Worm (Caenorhabditis elegans) whole organism, L4 larva: ENCODE measurements around the gene R02E4.2.

Experiments
- F10B5.3 ChIP-seq: sonication (generic microtip); optimal IDR thresholded peaks from 2 replicates; lab custom pipeline; 2016; ENCODE audit warnings: mild to moderate bottlenecking, missing genetic modification characterization, missing compliant biosample characterization
- F44E2.7 ChIP-seq: fragments of 200-800 bp; sonication (Bioruptor generic); IDR thresholded peaks from 2 replicates; pipeline ENCODE4 v2.1.2; 2022; ENCODE audit warnings: missing genetic modification characterization, missing compliant biosample characterization
- T26A8.4 ChIP-seq: fragments of 200-800 bp; sonication (Bioruptor generic); IDR thresholded peaks from 2 replicates; pipeline ENCODE4 v1.3.6; 2022; ENCODE audit warnings: missing genetic modification characterization, missing compliant biosample characterization
- Y105C5A.15 ChIP-seq: fragments of 200-800 bp; sonication (Bioruptor generic); IDR thresholded peaks from 2 replicates; pipeline ENCODE4 v1.3.6; 2022; ENCODE audit warnings: missing genetic modification characterization, missing compliant biosample characterization
- aha-1 ChIP-seq: fragments of 150-350 bp; peaks from one replicate; lab custom pipeline; 2014; ENCODE audit warnings: missing biosample characterization, missing genetic modification characterization
- arid-1 ChIP-seq: fragments of 200-800 bp; sonication (Bioruptor generic); conservative IDR thresholded peaks from 2 replicates; pipeline ENCODE4 v1.3.6; 2022; ENCODE audit warnings: missing genetic modification reagents, missing genetic modification characterization, missing compliant biosample characterization
- attf-4 ChIP-seq: sonication (generic microtip); optimal IDR thresholded peaks from 3 replicates; lab custom pipeline; 2017; ENCODE audit warnings: missing biosample characterization, missing genetic modification characterization
- cey-2 ChIP-seq: sonication (generic microtip); optimal IDR thresholded peaks from 3 replicates; lab custom pipeline; 2017; ENCODE audit warnings: missing genetic modification characterization, mild to moderate bottlenecking, missing compliant biosample characterization, antibody characterized with exemption, borderline replicate concordance; ENCODE audit not compliant: insufficient read depth
- daf-12 ChIP-seq: fragments of 150-350 bp; optimal IDR thresholded peaks from 2 replicates; lab custom pipeline; 2014; ENCODE audit warnings: missing biosample characterization, missing genetic modification reagents, missing genetic modification characterization
- daf-16 ChIP-seq, 3 experiments: sonication (generic microtip); optimal IDR thresholded peaks; 2 replicates each; lab custom pipeline; 2016 to 2017; ENCODE audit warnings: missing genetic modification characterization in 3 of 3, missing genetic modification reagents in 3 of 3, mild to moderate bottlenecking in 2 of 3, missing compliant biosample characterization in 2 of 3, missing biosample characterization in 1 of 3, moderate library complexity in 1 of 3
- dmd-6 ChIP-seq: fragments of 200-800 bp; sonication (Bioruptor generic); IDR thresholded peaks from 2 replicates; pipeline ENCODE4 v1.3.6; 2022; ENCODE audit warnings: missing genetic modification reagents, missing genetic modification characterization, missing compliant biosample characterization
- dve-1 ChIP-seq: sonication (generic microtip); optimal IDR thresholded peaks from 2 replicates; lab custom pipeline; 2017; ENCODE audit warnings: antibody characterized with exemption, mild to moderate bottlenecking, missing genetic modification characterization, missing compliant biosample characterization; ENCODE audit not compliant: insufficient read depth
- hif-1 ChIP-seq, 2 experiments: sonication (generic microtip); optimal IDR thresholded peaks; 2 replicates each; lab custom pipeline; 2016 to 2017; ENCODE audit warnings: missing compliant biosample characterization in 2 of 2, missing genetic modification characterization in 2 of 2, missing genetic modification reagents in 2 of 2, missing genotype in 2 of 2, mild to moderate bottlenecking in 1 of 2
- hlh-11 ChIP-seq: fragments of 200-800 bp; sonication (Bioruptor generic); optimal IDR thresholded peaks from 2 replicates; lab custom pipeline; 2018; ENCODE audit warnings: mild to moderate bottlenecking, missing genetic modification characterization, missing compliant biosample characterization
- hlh-30 ChIP-seq: sonication (generic microtip); optimal IDR thresholded peaks from 2 replicates; lab custom pipeline; 2017; ENCODE audit warnings: antibody characterized with exemption, mild to moderate bottlenecking, missing genetic modification characterization, missing compliant biosample characterization; ENCODE audit not compliant: insufficient read depth
- lin-1 ChIP-seq: fragments of 200-800 bp; sonication (Bioruptor generic); IDR thresholded peaks from 2 replicates; pipeline ENCODE4 v1.3.6; 2022; ENCODE audit warnings: missing genetic modification reagents, missing genetic modification characterization, missing compliant biosample characterization
- lsy-2 ChIP-seq, 2 experiments: fragments of 150-350 bp in 1 of 2; sonication (generic microtip) in 1 of 2; optimal IDR thresholded peaks; 2 replicates each; lab custom pipeline; 2014 to 2017; ENCODE audit warnings: missing biosample characterization in 2 of 2, missing genetic modification characterization in 2 of 2
- madf-5 ChIP-seq, 2 experiments: fragments of 200-800 bp; sonication (Bioruptor generic); IDR thresholded peaks; 2 replicates each; pipeline ENCODE4 v1.3.6; 2022; ENCODE audit warnings: missing compliant biosample characterization in 2 of 2, missing genetic modification characterization in 2 of 2
- mdl-1 ChIP-seq, 2 experiments: fragments of 150-350 bp in 1 of 2; sonication (generic microtip) in 1 of 2; optimal IDR thresholded peaks; 2 replicates each; lab custom pipeline; 2014 to 2017; ENCODE audit warnings: missing biosample characterization in 2 of 2, missing genetic modification characterization in 2 of 2
- mep-1 ChIP-seq: fragments of 150-350 bp; sonication (generic microtip); optimal IDR thresholded peaks from 3 replicates; lab custom pipeline; 2014; ENCODE audit warnings: missing biosample characterization, missing genetic modification characterization
- mes-2 ChIP-seq: sonication (generic microtip); optimal IDR thresholded peaks from 2 replicates; lab custom pipeline; 2016; ENCODE audit warnings: missing genotype, mild to moderate bottlenecking, missing genetic modification characterization, missing compliant biosample characterization; ENCODE audit not compliant: poor library complexity, severe bottlenecking
- mxl-3 ChIP-seq: fragments of 200-800 bp; sonication (Bioruptor generic); optimal IDR thresholded peaks from 2 replicates; lab custom pipeline; 2018; ENCODE audit warnings: mild to moderate bottlenecking, missing genetic modification characterization, missing compliant biosample characterization
- nhr-10 ChIP-seq: fragments of 150-350 bp; optimal IDR thresholded peaks from 2 replicates; lab custom pipeline; 2014; ENCODE audit warnings: missing biosample characterization, missing genetic modification characterization
- nhr-102 ChIP-seq: sonication (generic microtip); optimal IDR thresholded peaks from 2 replicates; lab custom pipeline; 2016; ENCODE audit warnings: mild to moderate bottlenecking, missing genetic modification characterization, moderate library complexity, missing compliant biosample characterization
- nhr-111 ChIP-seq: fragments of 200-800 bp; sonication (Bioruptor generic); optimal IDR thresholded peaks from 2 replicates; lab custom pipeline; 2018; ENCODE audit warnings: mild to moderate bottlenecking, missing genetic modification characterization, missing compliant biosample characterization
- nhr-25 ChIP-seq: sonication (generic microtip); optimal IDR thresholded peaks from 2 replicates; lab custom pipeline; 2017; ENCODE audit warnings: missing genetic modification characterization, mild to moderate bottlenecking, missing compliant biosample characterization, antibody characterized with exemption, moderate library complexity, borderline replicate concordance; ENCODE audit not compliant: insufficient read depth
- nhr-28 ChIP-seq: fragments of 150-350 bp; optimal IDR thresholded peaks from 2 replicates; lab custom pipeline; 2014; ENCODE audit warnings: missing biosample characterization, missing genetic modification characterization
- nhr-42 ChIP-seq: fragments of 200-800 bp; sonication (Bioruptor generic); IDR thresholded peaks from 2 replicates; pipeline ENCODE4 v1.3.6; 2022; ENCODE audit warnings: missing genetic modification characterization, missing compliant biosample characterization
- nhr-48 ChIP-seq: sonication (generic microtip); optimal IDR thresholded peaks from 2 replicates; lab custom pipeline; 2016; ENCODE audit warnings: mild to moderate bottlenecking, missing genetic modification characterization, missing compliant biosample characterization
- nhr-6 ChIP-seq: fragments of 150-350 bp; optimal IDR thresholded peaks from 2 replicates; lab custom pipeline; 2014; ENCODE audit warnings: missing biosample characterization, missing genetic modification characterization
- pha-4 ChIP-seq, 2 experiments: fragments of 150-350 bp in 1 of 2; fragments of 200-800 bp in 1 of 2; sonication (Bioruptor generic) in 1 of 2; IDR thresholded peaks in 1 of 2; optimal IDR thresholded peaks in 1 of 2; 2 replicates each; pipeline versions ENCODE4 v1.3.6 to Lab custom; 2014 to 2022; ENCODE audit warnings: missing genetic modification characterization in 2 of 2, missing genetic modification reagents in 2 of 2, missing biosample characterization in 1 of 2, missing compliant biosample characterization in 1 of 2
- php-3 ChIP-seq: fragments of 200-800 bp; sonication (Bioruptor generic); IDR thresholded peaks from 2 replicates; pipeline ENCODE4 v1.3.6; 2022; ENCODE audit warnings: missing genetic modification reagents, missing genetic modification characterization, missing compliant biosample characterization
- set-16 ChIP-seq: fragments of 200-800 bp; sonication (Bioruptor generic); IDR thresholded peaks from 2 replicates; pipeline ENCODE4 v1.3.6; 2022; ENCODE audit warnings: missing genetic modification reagents, missing genetic modification characterization, missing compliant biosample characterization
- snpc-1.2 ChIP-seq: fragments of 200-800 bp; sonication (Bioruptor generic); IDR thresholded peaks from 2 replicates; pipeline ENCODE4 v1.3.6; 2022; ENCODE audit warnings: missing genetic modification reagents, missing genetic modification characterization, missing compliant biosample characterization
- spr-3 ChIP-seq: fragments of 200-800 bp; sonication (Bioruptor generic); optimal IDR thresholded peaks from 2 replicates; lab custom pipeline; 2018; ENCODE audit warnings: mild to moderate bottlenecking, missing genetic modification characterization, missing compliant biosample characterization
- unc-62 ChIP-seq, 3 experiments: fragments of 150-350 bp in 1 of 3; sonication (generic microtip); optimal IDR thresholded peaks in 2 of 3; peaks in 1 of 3; 1 replicate in 1 of 3; 2 replicates in 2 of 3; lab custom pipeline; 2014 to 2017; ENCODE audit warnings: missing biosample characterization in 3 of 3, missing genetic modification characterization in 3 of 3, missing genetic modification reagents in 3 of 3, missing genotype in 1 of 3
- zfp-3 ChIP-seq: fragments of 200-800 bp; sonication (Bioruptor generic); conservative IDR thresholded peaks from 2 replicates; pipeline ENCODE4 v1.3.6; 2022; ENCODE audit warnings: missing genetic modification reagents, missing genetic modification characterization, missing compliant biosample characterization
- zip-11 ChIP-seq: fragments of 200-800 bp; sonication (Bioruptor generic); IDR thresholded peaks from 2 replicates; pipeline ENCODE4 v1.3.6; 2022; ENCODE audit warnings: missing genetic modification characterization, missing compliant biosample characterization

R02E4.2 gene

DNA sequence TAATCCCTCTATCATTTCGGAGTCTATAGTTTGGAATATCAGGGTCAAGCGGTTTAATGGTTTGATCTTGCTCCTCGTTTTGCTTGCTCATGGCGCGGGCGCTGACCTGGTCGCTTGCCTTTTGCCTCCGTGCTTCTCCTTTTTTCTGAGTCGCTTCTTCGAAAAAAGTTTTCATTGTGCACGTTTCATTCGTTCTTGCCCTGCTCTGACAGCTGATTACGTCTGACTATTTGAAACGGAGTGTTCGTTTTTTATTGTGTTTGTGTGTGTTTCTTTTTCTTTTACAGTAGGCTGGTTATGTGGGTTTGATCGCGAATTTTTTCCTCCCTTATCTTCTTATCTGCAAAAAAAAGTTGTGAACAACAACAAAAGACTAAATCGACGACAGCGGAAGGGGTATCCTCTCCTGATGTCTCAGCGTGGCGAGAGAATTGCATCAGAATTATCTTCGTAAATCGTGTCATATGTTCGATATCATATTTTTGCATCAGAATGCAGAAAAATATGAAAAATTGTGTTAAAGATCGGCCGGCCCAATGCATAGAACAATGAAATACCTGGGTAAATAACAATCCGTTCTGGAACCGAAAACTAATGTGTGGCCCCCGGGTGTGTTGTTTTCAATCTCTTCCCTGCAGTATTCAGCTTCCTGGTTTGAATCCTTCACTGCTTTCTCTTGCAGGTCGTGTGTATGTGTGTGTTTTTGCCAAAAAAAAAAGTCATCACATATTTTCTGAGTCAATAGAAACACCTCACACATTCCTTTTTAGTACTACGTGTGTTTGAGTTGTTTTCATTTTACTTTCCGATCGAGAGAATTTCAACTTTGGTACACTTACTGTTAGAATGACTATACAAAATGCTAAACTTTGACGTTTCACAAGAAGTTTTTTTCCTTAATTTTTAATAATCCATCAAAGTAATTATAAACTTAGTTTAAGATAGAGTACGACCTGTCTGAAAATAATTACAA lies 32.6 kb downstream of the R02E4.2 start, which contains the start of gene ZK470.4:
Gene ZK470.4 (minus strand): TSS at position 175 of the 973 bp plus-strand sequence.
- no peak for TF ChIP-seq zip-11 (GFP tag; lab: Robert Waterston, UW)
- 0 out of 2 replicates have a peak, but pooled peaks have one; percentile 29 for TF ChIP-seq T26A8.4 (GFP tag; lab: Robert Waterston, UW)
- peak in 1 of 2 experiments; percentile 32 for TF ChIP-seq lsy-2 (tag; optimal IDR thresholded peaks at IDR 0.05; lab: Kevin White, UChicago)
- no peak for TF ChIP-seq nhr-6
- peak; percentile 99 for TF ChIP-seq aha-1 (tag; lab: Kevin White, UChicago)
- peak; percentile 34 for TF ChIP-seq hlh-11 (tag; lab: Kevin White, UChicago)
- peak in 1 of 2 experiments; percentile 60 for TF ChIP-seq mdl-1 (tag; optimal IDR thresholded peaks at IDR 0.05; lab: Kevin White, UChicago)
- peak in 1 of 2 experiments; percentile 97 for TF ChIP-seq hif-1 (tag; optimal IDR thresholded peaks at IDR 0.05; lab: Kevin White, UChicago)
- TF ChIP-seq unc-62 (GFP tag; optimal IDR thresholded peaks at IDR 0.05 in 1 of 2; lab: Kevin White, UChicago): peak in 1 of 2 experiments; percentile 86
- no peak for TF ChIP-seq unc-62 (tag; optimal IDR thresholded peaks at IDR 0.05; lab: Kevin White, UChicago)
- TF ChIP-seq set-16 (GFP tag; lab: Robert Waterston, UW): 0 out of 2 replicates have a peak, but pooled peaks have one; percentile 15
- TF ChIP-seq daf-16 (GFP tag; optimal IDR thresholded peaks at IDR 0.05; lab: Kevin White, UChicago): no peak
- peak; percentile 29 for TF ChIP-seq daf-16 (tag; optimal IDR thresholded peaks at IDR 0.05; lab: Kevin White, UChicago)
- peak; percentile 63 for TF ChIP-seq nhr-28 (tag; lab: Kevin White, UChicago)
- peak; percentile 40; the same call in 1 of the 2 replicates for TF ChIP-seq pha-4 (GFP tag; IDR thresholded peaks at IDR 0.05; lab: Robert Waterston, UW)
- no peak for TF ChIP-seq pha-4 (tag; optimal IDR thresholded peaks at IDR 0.05; lab: Kevin White, UChicago)
- TF ChIP-seq F44E2.7 (GFP tag; lab: Robert Waterston, UW): no peak
- TF ChIP-seq dmd-6 (GFP tag; lab: Robert Waterston, UW): peak; percentile 35; the same call in 1 of the 2 replicates
- TF ChIP-seq snpc-1.2 (GFP tag; lab: Robert Waterston, UW): peak; percentile 55; the same call in 1 of the 2 replicates
- no peak for TF ChIP-seq nhr-25 (tag; lab: Kevin White, UChicago)
- peak; percentile 36 for TF ChIP-seq hlh-30

DNA sequence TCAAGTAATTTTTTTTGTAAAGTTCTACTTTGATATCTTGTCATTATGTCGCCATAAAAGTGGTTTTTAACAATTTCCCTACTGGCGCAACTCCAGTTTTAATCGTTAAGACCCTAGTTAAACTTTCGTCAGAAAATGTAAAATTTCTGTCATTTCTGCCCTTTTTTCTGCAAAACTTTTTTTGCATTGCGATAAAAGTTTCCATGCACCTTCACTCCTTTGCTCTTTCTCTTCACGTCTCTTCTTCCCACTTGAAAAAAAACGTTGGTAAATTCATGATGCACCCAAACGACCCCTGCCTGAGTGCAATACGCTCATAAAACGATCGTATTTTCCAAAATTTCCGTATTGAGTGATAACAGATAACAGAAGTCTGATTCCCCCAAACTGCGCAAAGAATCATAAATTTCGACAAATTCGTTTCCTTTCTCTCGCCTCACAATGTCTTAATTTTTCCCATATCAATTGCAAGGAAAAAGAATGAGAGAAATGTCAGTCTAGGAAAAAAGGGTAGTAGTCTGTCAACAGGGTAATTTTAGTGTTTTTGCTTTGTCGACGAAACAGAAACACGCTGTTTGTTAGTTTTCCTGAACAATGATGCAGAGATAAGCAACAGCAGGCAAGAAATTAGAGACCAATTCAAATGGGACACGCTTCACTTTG lies 33.6 kb downstream of the R02E4.2 start:
- TF ChIP-seq nhr-10 (tag; lab: Kevin White, UChicago): no peak
- TF ChIP-seq madf-5 (GFP tag; IDR thresholded peaks at IDR 0.05; lab: Robert Waterston, UW): no peak
- TF ChIP-seq mdl-1 (tag; optimal IDR thresholded peaks at IDR 0.05; lab: Kevin White, UChicago): peak in 1 of 2 experiments; percentile 76
- peak; percentile 62 for TF ChIP-seq hlh-11 (tag; lab: Kevin White, UChicago)
- TF ChIP-seq nhr-102 (tag; lab: Kevin White, UChicago): peak; percentile 31
- peak; percentile 46 for TF ChIP-seq dmd-6 (GFP tag; lab: Robert Waterston, UW)
- no peak for TF ChIP-seq mes-2 (tag; lab: Kevin White, UChicago)
- TF ChIP-seq hif-1 (tag; optimal IDR thresholded peaks at IDR 0.05; lab: Kevin White, UChicago): peak in 1 of 2 experiments; percentile 91
- TF ChIP-seq mep-1: peak; percentile 3
- TF ChIP-seq F10B5.3 (tag; lab: Kevin White, UChicago): no peak
- TF ChIP-seq daf-16 (GFP tag; optimal IDR thresholded peaks at IDR 0.05; lab: Kevin White, UChicago): peak in 1 of 2 experiments; percentile 69
- peak; percentile 94 for TF ChIP-seq daf-16 (tag; optimal IDR thresholded peaks at IDR 0.05; lab: Kevin White, UChicago)
- peak; percentile 43 for TF ChIP-seq dve-1 (tag; lab: Kevin White, UChicago)
- TF ChIP-seq cey-2 (tag; lab: Kevin White, UChicago): no peak
- TF ChIP-seq spr-3: no peak
- TF ChIP-seq lsy-2 (tag; optimal IDR thresholded peaks at IDR 0.05; lab: Kevin White, UChicago): peak in 1 of 2 experiments; percentile 25
- no peak for TF ChIP-seq nhr-111 (GFP tag; lab: Kevin White, UChicago)
- peak; percentile 41 for TF ChIP-seq nhr-48
- 0 out of 2 replicates have a peak, but pooled peaks have one; percentile 28 for TF ChIP-seq snpc-1.2 (GFP tag; lab: Robert Waterston, UW)
- TF ChIP-seq nhr-42 (GFP tag; lab: Robert Waterston, UW): no peak
- TF ChIP-seq hlh-30: peak; percentile 44
- TF ChIP-seq mxl-3 (GFP tag; lab: Kevin White, UChicago): peak; percentile 16
- no peak for TF ChIP-seq arid-1 (GFP tag; lab: Robert Waterston, UW)
- TF ChIP-seq attf-4: no peak
- TF ChIP-seq zfp-3 (GFP tag; lab: Robert Waterston, UW): no peak
- TF ChIP-seq php-3 (GFP tag; lab: Robert Waterston, UW): 0 out of 2 replicates have a peak, but pooled peaks have one; percentile 18
- TF ChIP-seq lin-1 (GFP tag; lab: Robert Waterston, UW): no peak
- peak in 1 of 2 experiments; percentile 94 for TF ChIP-seq unc-62 (GFP tag; optimal IDR thresholded peaks at IDR 0.05 in 1 of 2; lab: Kevin White, UChicago)
- no peak for TF ChIP-seq unc-62 (tag; optimal IDR thresholded peaks at IDR 0.05; lab: Kevin White, UChicago)
- TF ChIP-seq aha-1 (tag; lab: Kevin White, UChicago): peak; percentile 70
- TF ChIP-seq Y105C5A.15: no peak
- no peak for TF ChIP-seq pha-4 (GFP tag; IDR thresholded peaks at IDR 0.05; lab: Robert Waterston, UW)
- no peak for TF ChIP-seq pha-4 (tag; optimal IDR thresholded peaks at IDR 0.05; lab: Kevin White, UChicago)
- no peak for TF ChIP-seq daf-12
